Fruit fly (Drosophila melanogaster) whole organism, embryonic: ENCODE measurements around the gene Psn.

Source experiments
- Atf3 ChIP-seq: fragments of 200-800 bp; sonication (Bioruptor generic); optimal IDR thresholded peaks from 3 replicates; lab custom pipeline; 2016; ENCODE audit warnings: missing biosample characterization, missing genetic modification characterization
- CG10431 ChIP-seq: fragments of 200-800 bp; sonication (Bioruptor generic); optimal IDR thresholded peaks from 3 replicates; lab custom pipeline; 2018; ENCODE audit warnings: missing biosample characterization, mild to moderate bottlenecking, missing genetic modification characterization
- CG10565 ChIP-seq: fragments of 200-800 bp; sonication (Bioruptor generic); optimal IDR thresholded peaks from 3 replicates; lab custom pipeline; 2016; ENCODE audit warnings: missing biosample characterization, mild to moderate bottlenecking, missing genetic modification characterization
- CG11456 ChIP-seq: fragments of 200-800 bp; sonication (Bioruptor generic); IDR thresholded peaks from 3 replicates; pipeline ENCODE4 v1.3.6; 2022; ENCODE audit warnings: missing biosample characterization, missing genetic modification characterization
- CG11723 ChIP-seq: fragments of 200-800 bp; sonication (Bioruptor generic); optimal IDR thresholded peaks from 2 replicates; lab custom pipeline; 2017; ENCODE audit warnings: missing biosample characterization, mild to moderate bottlenecking, missing genetic modification characterization
- CG12744 ChIP-seq: fragments of 200-800 bp; sonication (Bioruptor generic); optimal IDR thresholded peaks from 2 replicates; lab custom pipeline; 2016; ENCODE audit warnings: missing biosample characterization, missing genetic modification characterization
- CG12942 ChIP-seq: fragments of 200-800 bp; sonication (Bioruptor generic); optimal IDR thresholded peaks from 3 replicates; lab custom pipeline; 2016; ENCODE audit warnings: missing biosample characterization, missing genetic modification characterization
- CG15011 ChIP-seq: fragments of 200-800 bp; sonication (Bioruptor generic); optimal IDR thresholded peaks from 3 replicates; lab custom pipeline; 2018; ENCODE audit warnings: missing biosample characterization, mild to moderate bottlenecking, missing genetic modification characterization
- CG15073 ChIP-seq: fragments of 200-800 bp; sonication (Bioruptor generic); optimal IDR thresholded peaks from 2 replicates; lab custom pipeline; 2016; ENCODE audit warnings: missing biosample characterization, missing genetic modification characterization
- CG1602 ChIP-seq: fragments of 200-800 bp; sonication (Bioruptor generic); optimal IDR thresholded peaks from 3 replicates; lab custom pipeline; 2016; ENCODE audit warnings: missing biosample characterization, missing genetic modification characterization
- CG16779 ChIP-seq: fragments of 200-800 bp; sonication (Bioruptor generic); IDR thresholded peaks from 2 replicates; pipeline ENCODE4 v1.3.6; 2022; ENCODE audit warnings: missing biosample characterization, missing genetic modification characterization
- CG17359 ChIP-seq: fragments of 200-800 bp; sonication (Bioruptor generic); optimal IDR thresholded peaks from 3 replicates; lab custom pipeline; 2018; ENCODE audit warnings: missing biosample characterization, mild to moderate bottlenecking, missing genetic modification characterization, moderate library complexity
- CG31224 ChIP-seq: fragments of 200-800 bp; sonication (Bioruptor generic); IDR thresholded peaks from 2 replicates; pipeline ENCODE4 v1.3.6; 2022; ENCODE audit warnings: missing biosample characterization, missing genetic modification characterization
- CG34224 ChIP-seq: fragments of 200-800 bp; sonication (Bioruptor generic); IDR thresholded peaks from 3 replicates; pipeline ENCODE4 v1.3.6; 2022; ENCODE audit warnings: missing biosample characterization, missing genetic modification characterization; ENCODE audit not compliant: partially characterized antibody
- CG4854 ChIP-seq: fragments of 200-800 bp; sonication (Bioruptor generic); optimal IDR thresholded peaks from 2 replicates; lab custom pipeline; 2016; ENCODE audit warnings: missing biosample characterization, missing genetic modification characterization, inconsistent platforms
- CG8089 ChIP-seq: fragments of 200-800 bp; sonication (Bioruptor generic); optimal IDR thresholded peaks from 3 replicates; lab custom pipeline; 2016; ENCODE audit warnings: missing biosample characterization, missing genetic modification characterization
- CG9817 ChIP-seq: fragments of 200-800 bp; sonication (Bioruptor generic); optimal IDR thresholded peaks from 2 replicates; lab custom pipeline; 2018; ENCODE audit warnings: missing biosample characterization, mild to moderate bottlenecking, missing genetic modification characterization, moderate library complexity
- CG9932 ChIP-seq: fragments of 200-800 bp; sonication (Bioruptor generic); IDR thresholded peaks from 2 replicates; pipeline ENCODE4 v1.3.6; 2022; ENCODE audit warnings: missing biosample characterization, missing genetic modification characterization
- CTCF ChIP-seq: fragments of 200-800 bp; sonication (Bioruptor generic); optimal IDR thresholded peaks from 2 replicates; lab custom pipeline; 2017; ENCODE audit warnings: missing biosample characterization, mild to moderate bottlenecking, missing genetic modification characterization, moderate library complexity
- Camta ChIP-seq: fragments of 200-800 bp; sonication (Bioruptor generic); optimal IDR thresholded peaks from 2 replicates; lab custom pipeline; 2016; ENCODE audit warnings: missing biosample characterization, missing genetic modification characterization
- CoRest ChIP-seq: fragments of 200-800 bp; sonication (Bioruptor generic); optimal IDR thresholded peaks from 3 replicates; lab custom pipeline; 2018; ENCODE audit warnings: missing biosample characterization, mild to moderate bottlenecking, missing genetic modification characterization, moderate library complexity
- CrebB ChIP-seq: fragments of 200-800 bp; sonication (Bioruptor generic); optimal IDR thresholded peaks from 3 replicates; lab custom pipeline; 2018; ENCODE audit warnings: missing biosample characterization, mild to moderate bottlenecking, missing genetic modification characterization
- Deaf1 ChIP-seq: fragments of 200-800 bp; optimal IDR thresholded peaks from 3 replicates; lab custom pipeline; 2019; ENCODE audit warnings: missing biosample characterization, mild to moderate bottlenecking, missing genetic modification characterization, moderate library complexity
- Dek ChIP-seq: fragments of 200-800 bp; sonication (Bioruptor generic); optimal IDR thresholded peaks from 3 replicates; lab custom pipeline; 2019; ENCODE audit warnings: missing biosample characterization, mild to moderate bottlenecking, missing genetic modification characterization, moderate library complexity
- Ets65A ChIP-seq: fragments of 200-800 bp; sonication (Bioruptor generic); peaks from one replicate; lab custom pipeline; 2016; ENCODE audit warnings: missing biosample characterization, missing genetic modification characterization
- H15 ChIP-seq: fragments of 200-800 bp; sonication (Bioruptor generic); IDR thresholded peaks from 3 replicates; pipeline ENCODE4 v1.3.6; 2022; ENCODE audit warnings: missing biosample characterization, missing genetic modification characterization
- HLH54F ChIP-seq: fragments of 200-800 bp; sonication (Bioruptor generic); optimal IDR thresholded peaks from 3 replicates; lab custom pipeline; 2016; ENCODE audit warnings: missing biosample characterization, missing genetic modification characterization
- Hmr ChIP-seq: fragments of 200-800 bp; sonication (Bioruptor generic); optimal IDR thresholded peaks from 3 replicates; lab custom pipeline; 2017; ENCODE audit warnings: mild to moderate bottlenecking, missing biosample characterization, missing genetic modification reagents, missing genetic modification characterization
- Hmx ChIP-seq: fragments of 200-800 bp; sonication (Bioruptor generic); optimal IDR thresholded peaks from 2 replicates; lab custom pipeline; 2016; ENCODE audit warnings: missing biosample characterization, missing genetic modification characterization
- Max ChIP-seq: fragments of 200-800 bp; sonication (Bioruptor generic); optimal IDR thresholded peaks from 2 replicates; lab custom pipeline; 2016; ENCODE audit warnings: missing biosample characterization, mild to moderate bottlenecking, missing genetic modification characterization
- Myb ChIP-seq: fragments of 200-800 bp; sonication (Bioruptor generic); optimal IDR thresholded peaks from 2 replicates; lab custom pipeline; 2016; ENCODE audit warnings: missing biosample characterization, missing genetic modification characterization
- Sox100B ChIP-seq: fragments of 200-800 bp; sonication (Bioruptor generic); optimal IDR thresholded peaks from 3 replicates; lab custom pipeline; 2018; ENCODE audit warnings: missing biosample characterization, mild to moderate bottlenecking, missing genetic modification characterization
- Spps ChIP-seq: fragments of 200-800 bp; sonication (Bioruptor generic); optimal IDR thresholded peaks from 2 replicates; lab custom pipeline; 2018; ENCODE audit warnings: missing biosample characterization, mild to moderate bottlenecking, missing genetic modification characterization
- ato ChIP-seq: fragments of 200-800 bp; sonication (Bioruptor generic); IDR thresholded peaks from 2 replicates; pipeline ENCODE4 v1.3.6; 2022; ENCODE audit warnings: missing biosample characterization, missing genetic modification characterization; ENCODE audit not compliant: partially characterized antibody
- ci ChIP-seq: fragments of 200-800 bp; sonication (Bioruptor generic); IDR thresholded peaks from 3 replicates; pipeline ENCODE4 v1.3.6; 2022; ENCODE audit warnings: missing biosample characterization, missing genetic modification characterization
- fd3F ChIP-seq: fragments of 200-800 bp; sonication (Bioruptor generic); optimal IDR thresholded peaks from 2 replicates; lab custom pipeline; 2018; ENCODE audit warnings: missing biosample characterization, mild to moderate bottlenecking, missing genetic modification characterization, moderate library complexity
- grn ChIP-seq: fragments of 200-800 bp; sonication (Bioruptor generic); optimal IDR thresholded peaks from 3 replicates; lab custom pipeline; 2017; ENCODE audit warnings: missing biosample characterization, missing genetic modification characterization
- jing ChIP-seq: fragments of 200-800 bp; sonication (Bioruptor generic); optimal IDR thresholded peaks from 2 replicates; lab custom pipeline; 2018; ENCODE audit warnings: missing biosample characterization, mild to moderate bottlenecking, missing genetic modification characterization
- mam ChIP-seq: fragments of 200-800 bp; sonication (Bioruptor generic); optimal IDR thresholded peaks from 3 replicates; lab custom pipeline; 2016; ENCODE audit warnings: missing biosample characterization, missing genetic modification characterization
- nerfin-2 ChIP-seq: fragments of 200-800 bp; sonication (Bioruptor generic); IDR thresholded peaks from 2 replicates; pipeline ENCODE4 v1.3.6; 2022; ENCODE audit warnings: missing biosample characterization, missing genetic modification characterization; ENCODE audit not compliant: partially characterized antibody
- nom ChIP-seq: fragments of 200-800 bp; sonication (Bioruptor generic); optimal IDR thresholded peaks from 2 replicates; lab custom pipeline; 2017; ENCODE audit warnings: missing biosample characterization, missing genetic modification characterization, mild to moderate bottlenecking, moderate library complexity, missing genetic modification reagents
- oc ChIP-seq: fragments of 200-800 bp; sonication (Bioruptor generic); optimal IDR thresholded peaks from 2 replicates; lab custom pipeline; 2018; ENCODE audit warnings: missing biosample characterization, mild to moderate bottlenecking, missing genetic modification characterization, moderate library complexity
- pho ChIP-seq: fragments of 200-800 bp; sonication (Bioruptor generic); optimal IDR thresholded peaks from 2 replicates; lab custom pipeline; 2016; ENCODE audit warnings: missing biosample characterization, missing genetic modification characterization
- pita ChIP-seq: fragments of 200-800 bp; sonication (Bioruptor generic); optimal IDR thresholded peaks from 2 replicates; lab custom pipeline; 2017; ENCODE audit warnings: missing biosample characterization, mild to moderate bottlenecking, missing genetic modification characterization
- pros ChIP-seq: fragments of 200-800 bp; sonication (Bioruptor generic); optimal IDR thresholded peaks from 3 replicates; lab custom pipeline; 2019; ENCODE audit warnings: missing biosample characterization, mild to moderate bottlenecking, missing genetic modification characterization, moderate library complexity
- sens ChIP-seq: fragments of 200-800 bp; sonication (Bioruptor generic); peaks from one replicate; lab custom pipeline; 2016; ENCODE audit warnings: missing biosample characterization, missing genetic modification characterization
- tna ChIP-seq: fragments of 200-800 bp; sonication (Bioruptor generic); IDR thresholded peaks from 2 replicates; pipeline ENCODE4 v1.3.6; 2022; ENCODE audit warnings: missing biosample characterization, missing genetic modification characterization; ENCODE audit not compliant: partially characterized antibody
- trh ChIP-seq: fragments of 200-800 bp; sonication (Bioruptor generic); optimal IDR thresholded peaks from 2 replicates; lab custom pipeline; 2016; ENCODE audit warnings: missing biosample characterization, missing genetic modification characterization
- zf30C ChIP-seq: fragments of 200-800 bp; sonication (Bioruptor generic); optimal IDR thresholded peaks from 3 replicates; lab custom pipeline; 2018; ENCODE audit warnings: missing biosample characterization, mild to moderate bottlenecking, missing genetic modification characterization
- zfh2 ChIP-seq: fragments of 200-800 bp; sonication (Bioruptor generic); optimal IDR thresholded peaks from 2 replicates; lab custom pipeline; 2016; ENCODE audit warnings: missing biosample characterization, missing genetic modification characterization

Psn gene

DNA sequence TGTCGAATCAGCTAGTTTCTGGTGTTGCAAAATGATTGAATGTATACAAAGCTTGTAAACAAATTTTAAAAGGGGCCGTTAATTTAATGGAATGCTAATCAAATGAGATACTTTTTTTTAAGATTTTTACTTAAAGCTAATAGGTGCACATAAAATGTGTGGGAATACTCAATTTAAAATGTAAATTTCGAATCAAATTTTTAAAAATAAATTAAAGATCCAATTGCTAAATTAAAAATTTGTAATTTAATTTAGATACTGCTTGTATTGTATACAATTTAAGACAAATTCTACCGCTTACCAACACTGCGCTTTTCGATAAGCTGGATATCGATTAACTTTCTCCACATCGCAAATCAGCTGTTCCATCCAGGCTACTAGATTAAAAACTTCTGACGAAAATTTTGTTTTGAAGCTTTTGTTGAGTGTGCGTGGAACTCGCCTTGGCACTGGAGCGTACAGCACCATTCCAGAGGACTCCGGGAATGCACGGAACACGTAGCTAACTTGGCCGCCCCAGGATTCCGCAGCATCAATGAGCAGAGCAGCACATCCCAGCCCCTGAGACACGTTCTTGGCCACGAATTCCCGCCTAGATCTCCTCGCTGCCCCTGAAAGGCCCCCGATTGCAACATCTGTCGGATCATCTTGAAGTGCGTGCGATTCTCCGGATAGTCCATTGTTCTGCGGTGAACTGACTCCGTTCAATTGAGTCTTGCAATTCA is 48.0 kb upstream of the Psn start, which contains the start of the genes CG5498 and fbl (continued):
- TF ChIP-seq mam (GFP tag; lab: Kevin White, UChicago) (peak; percentile 47), grn (GFP tag; lab: Kevin White, UChicago) (peak; percentile 31), CG15011 (peak; percentile 34), CG31224 (GFP tag; lab: Robert Waterston, UW) (no peak), CG34224 (GFP tag; lab: Robert Waterston, UW) (peak; percentile 37; the same call in 1 of the 3 replicates), Ets65A (GFP tag; lab: Kevin White, UChicago) (peak; percentile 86), CrebB (no peak), tna (GFP tag; lab: Robert Waterston, UW) (0 out of 2 replicates have a peak, but pooled peaks have one; percentile 42), nerfin-2 (GFP tag; lab: Robert Waterston, UW) (no peak), Max (GFP tag; lab: Kevin White, UChicago) (peak; percentile 77), Deaf1 (tag; lab: Kevin White, UChicago) (peak; percentile 45), jing (GFP tag; lab: Kevin White, UChicago) (no peak), Hmx (GFP tag; lab: Kevin White, UChicago) (peak; percentile 11), HLH54F (GFP tag; lab: Kevin White, UChicago) (peak; percentile 52), ato (GFP tag; lab: Robert Waterston, UW) (no peak), H15 (GFP tag; lab: Robert Waterston, UW) (no peak), CG17359 (tag; lab: Kevin White, UChicago) (peak; percentile 56), Dek (tag; lab: Kevin White, UChicago) (peak; percentile 35), zf30C (GFP tag; lab: Kevin White, UChicago) (no peak), Myb (peak; percentile 91), CG16779 (GFP tag; lab: Robert Waterston, UW) (no peak), CG11723 (GFP tag; lab: Kevin White, UChicago) (no peak), Sox100B (GFP tag; lab: Kevin White, UChicago) (peak; percentile 73), CG10565 (GFP tag; lab: Kevin White, UChicago) (no peak), Camta (GFP tag; lab: Kevin White, UChicago) (peak; percentile 45), CTCF (GFP tag; lab: Kevin White, UChicago) (no peak), CG12744 (peak; percentile 29), CG4854 (GFP tag; lab: Kevin White, UChicago) (peak; percentile 16), oc (tag; lab: Kevin White, UChicago) (no peak), nom (GFP tag; lab: Kevin White, UChicago) (no peak), CG9932 (GFP tag; lab: Robert Waterston, UW) (peak; percentile 56), CG10431 (GFP tag; lab: Kevin White, UChicago) (peak; percentile 43), CG1602 (GFP tag; lab: Kevin White, UChicago) (peak; percentile 64), ci (GFP tag; lab: Robert Waterston, UW) (no peak), trh (GFP tag; lab: Kevin White, UChicago) (no peak), CG11456 (no peak), CG15073 (GFP tag; lab: Kevin White, UChicago) (peak; percentile 24), CG9817 (peak; percentile 40), CoRest (tag; lab: Kevin White, UChicago) (peak; percentile 80), zfh2 (peak; percentile 45), Hmr (GFP tag; lab: Kevin White, UChicago) (peak; percentile 78), CG12942 (GFP tag; lab: Kevin White, UChicago) (peak; percentile 38), pho (GFP tag; lab: Kevin White, UChicago) (peak; percentile 38), Spps (peak; percentile 21), pros (GFP tag; lab: Kevin White, UChicago) (no peak), pita (GFP tag; lab: Kevin White, UChicago) (no peak), sens (peak; percentile 82), CG8089 (GFP tag; lab: Kevin White, UChicago) (no peak), fd3F (GFP tag; lab: Kevin White, UChicago) (peak; percentile 37), Atf3 (no peak)
